Worm (Caenorhabditis elegans) whole organism, L3 larva: Measurements from ENCODE around the gene nol-10.

ENCODE experiments used
- pha-4 ChIP-seq: fragments of 150-350 bp; optimal IDR thresholded peaks from 2 replicates; lab custom pipeline; 2014; ENCODE audit warnings: missing biosample characterization, missing genetic modification reagents, missing genetic modification characterization
- skn-1 ChIP-seq: fragments of 150-350 bp; optimal IDR thresholded peaks from 2 replicates; lab custom pipeline; 2014; ENCODE audit warnings: missing biosample characterization, missing genetic modification characterization

DNA sequence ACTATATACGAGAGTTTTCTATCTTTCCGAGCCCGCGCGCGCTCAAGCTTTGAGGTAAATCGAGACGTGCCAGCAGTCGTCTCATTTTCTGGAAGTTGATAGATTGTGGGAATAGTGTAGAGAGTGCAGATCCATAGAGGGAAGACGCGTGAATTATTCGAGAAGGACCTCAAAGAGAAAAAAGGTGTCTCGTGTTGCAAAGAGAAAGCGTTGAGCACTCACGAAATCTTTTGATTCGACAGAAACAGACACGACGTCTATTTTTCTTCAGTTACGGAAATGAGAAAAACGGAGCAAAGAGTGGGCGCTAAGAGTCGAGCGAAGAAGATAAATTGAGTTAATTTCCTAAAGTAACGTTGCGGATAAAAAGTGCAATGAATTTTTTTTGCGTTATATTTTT, 43.5 kb downstream of the nol-10 start:
- TF ChIP-seq pha-4 (tag; lab: Kevin White, UChicago) (no peak), skn-1 (tag; lab: Kevin White, UChicago) (no peak)
